Worm (Caenorhabditis elegans) whole organism, midembryonic: ENCODE measurements around the gene M04C3.2.

Source experiments
- T22C8.4 ChIP-seq: fragments of 200-800 bp; sonication (Bioruptor generic); IDR thresholded peaks from 2 replicates; pipeline ENCODE4 v1.3.6; 2022; ENCODE audit warnings: missing genetic modification characterization, missing compliant biosample characterization
- flt-1 ChIP-seq: fragments of 200-800 bp; sonication (Bioruptor generic); IDR thresholded peaks from 2 replicates; pipeline ENCODE4 v1.3.6; 2022; ENCODE audit warnings: missing genetic modification characterization, missing compliant biosample characterization
- klf-2 ChIP-seq: fragments of 200-800 bp; sonication (Bioruptor generic); conservative IDR thresholded peaks from 2 replicates; pipeline ENCODE4 v1.3.6; 2022; ENCODE audit warnings: missing genetic modification reagents, missing genetic modification characterization, missing compliant biosample characterization
- med-1 ChIP-seq: sonication (generic microtip); optimal IDR thresholded peaks from 2 replicates; lab custom pipeline; 2017; ENCODE audit warnings: missing genetic modification characterization, mild to moderate bottlenecking, missing compliant biosample characterization, antibody characterized with exemption, missing genetic modification reagents; ENCODE audit not compliant: insufficient read depth
- tab-1 ChIP-seq: fragments of 200-800 bp; sonication (Bioruptor generic); IDR thresholded peaks from 2 replicates; pipeline ENCODE4 v1.3.6; 2022; ENCODE audit warnings: missing genetic modification characterization, missing compliant biosample characterization
- ztf-29 ChIP-seq: fragments of 200-800 bp; sonication (Bioruptor generic); IDR thresholded peaks from 2 replicates; pipeline ENCODE4 v1.3.6; 2022; ENCODE audit warnings: missing genetic modification reagents, missing genetic modification characterization, missing compliant biosample characterization

ce11 chrV:19491302-19491701 is 42.6 kb upstream of the M04C3.2 start, which contains the start of gene Y43F8B.29:
- TF ChIP-seq klf-2 (GFP tag; lab: Robert Waterston, UW) (no peak), T22C8.4 (GFP tag; lab: Robert Waterston, UW) (no peak), ztf-29 (GFP tag; lab: Robert Waterston, UW) (no peak), tab-1 (no peak), med-1 (GFP tag; lab: Kevin White, UChicago) (no peak), flt-1 (GFP tag; lab: Robert Waterston, UW) (no peak)
